Fruit fly (Drosophila melanogaster) whole organism, embryonic: ENCODE results near the gene CG33969.
A peak's percentile ranks its signal among the peaks of the same experiment; 100 is the strongest.

Experiments
- Asciz ChIP-seq: fragments of 200-800 bp; sonication (Bioruptor generic); optimal IDR thresholded peaks from 2 replicates; lab custom pipeline; 2017; ENCODE audit warnings: missing biosample characterization, mild to moderate bottlenecking, missing genetic modification characterization, missing genetic modification reagents
- Atf6 ChIP-seq: fragments of 200-800 bp; sonication (Bioruptor generic); IDR thresholded peaks from 2 replicates; pipeline ENCODE4 v1.3.6; 2022; ENCODE audit warnings: missing biosample characterization, missing genetic modification characterization
- CG11560 ChIP-seq: fragments of 200-800 bp; sonication (Bioruptor generic); IDR thresholded peaks from 3 replicates; pipeline ENCODE4 v1.3.6; 2022; ENCODE audit warnings: missing biosample characterization, missing genetic modification characterization
- CG11696 ChIP-seq: fragments of 200-800 bp; sonication (Bioruptor generic); IDR thresholded peaks from 2 replicates; pipeline ENCODE4 v1.3.6; 2022; ENCODE audit warnings: missing biosample characterization, missing genetic modification characterization
- CG12391 ChIP-seq: fragments of 200-800 bp; sonication (Bioruptor generic); optimal IDR thresholded peaks from 3 replicates; lab custom pipeline; 2018; ENCODE audit warnings: missing biosample characterization, mild to moderate bottlenecking, missing genetic modification characterization, moderate library complexity
- CG12942 ChIP-seq: fragments of 200-800 bp; sonication (Bioruptor generic); optimal IDR thresholded peaks from 3 replicates; lab custom pipeline; 2016; ENCODE audit warnings: missing biosample characterization, missing genetic modification characterization
- CG15479 ChIP-seq: fragments of 200-800 bp; sonication (Bioruptor generic); optimal IDR thresholded peaks from 3 replicates; lab custom pipeline; 2019; ENCODE audit warnings: missing biosample characterization, mild to moderate bottlenecking, missing genetic modification characterization, moderate library complexity
- CG18011 ChIP-seq: fragments of 200-800 bp; sonication (Bioruptor generic); optimal IDR thresholded peaks from 2 replicates; lab custom pipeline; 2017; ENCODE audit warnings: missing biosample characterization, missing genetic modification characterization, mild to moderate bottlenecking, moderate library complexity, missing genotype
- CG18764 ChIP-seq: fragments of 200-800 bp; sonication (Bioruptor generic); optimal IDR thresholded peaks from 3 replicates; lab custom pipeline; 2016; ENCODE audit warnings: missing biosample characterization, missing genetic modification characterization
- CG2202 ChIP-seq: fragments of 200-800 bp; sonication (Bioruptor generic); optimal IDR thresholded peaks from 2 replicates; lab custom pipeline; 2018; ENCODE audit warnings: missing biosample characterization, mild to moderate bottlenecking, missing genetic modification characterization
- CG3065 ChIP-seq: fragments of 200-800 bp; sonication (Bioruptor generic); optimal IDR thresholded peaks from 2 replicates; lab custom pipeline; 2016; ENCODE audit warnings: missing biosample characterization, missing genetic modification characterization
- CG31388 ChIP-seq: fragments of 200-800 bp; sonication (Bioruptor generic); optimal IDR thresholded peaks from 2 replicates; lab custom pipeline; 2016; ENCODE audit warnings: missing biosample characterization, missing genetic modification characterization
- CG3281 ChIP-seq: fragments of 200-800 bp; sonication (Bioruptor generic); optimal IDR thresholded peaks from 3 replicates; lab custom pipeline; 2017; ENCODE audit warnings: missing biosample characterization, mild to moderate bottlenecking, missing genetic modification characterization
- CG4404 ChIP-seq: fragments of 200-800 bp; sonication (Bioruptor generic); IDR thresholded peaks from 2 replicates; pipeline ENCODE4 v1.3.6; 2022; ENCODE audit warnings: missing biosample characterization, missing genetic modification characterization
- CG5180 ChIP-seq: fragments of 200-800 bp; sonication (Bioruptor generic); optimal IDR thresholded peaks from 3 replicates; lab custom pipeline; 2017; ENCODE audit warnings: missing biosample characterization, missing genetic modification characterization, mild to moderate bottlenecking, moderate library complexity, missing genetic modification reagents
- CG8944 ChIP-seq: fragments of 200-800 bp; sonication (Bioruptor generic); optimal IDR thresholded peaks from 3 replicates; lab custom pipeline; 2016; ENCODE audit warnings: missing biosample characterization, missing genetic modification characterization
- D19B ChIP-seq: fragments of 200-800 bp; sonication (Bioruptor generic); optimal IDR thresholded peaks from 2 replicates; lab custom pipeline; 2017; ENCODE audit warnings: missing biosample characterization, mild to moderate bottlenecking, missing genetic modification characterization
- Elba2 ChIP-seq: fragments of 200-800 bp; sonication (Bioruptor generic); optimal IDR thresholded peaks from 3 replicates; lab custom pipeline; 2016; ENCODE audit warnings: missing biosample characterization, missing genetic modification characterization
- HmgZ ChIP-seq: fragments of 200-800 bp; sonication (Bioruptor generic); optimal IDR thresholded peaks from 2 replicates; lab custom pipeline; 2018; ENCODE audit warnings: missing biosample characterization, mild to moderate bottlenecking, missing genetic modification characterization
- Hmr ChIP-seq: fragments of 200-800 bp; sonication (Bioruptor generic); optimal IDR thresholded peaks from 3 replicates; lab custom pipeline; 2017; ENCODE audit warnings: mild to moderate bottlenecking, missing biosample characterization, missing genetic modification reagents, missing genetic modification characterization
- Hr51 ChIP-seq, 2 experiments: fragments of 200-800 bp; sonication (Bioruptor generic); optimal IDR thresholded peaks; 2 replicates in 1 of 2; 3 replicates in 1 of 2; lab custom pipeline; 2016 to 2018; ENCODE audit warnings: missing biosample characterization in 2 of 2, missing genetic modification characterization in 2 of 2, mild to moderate bottlenecking in 1 of 2, moderate library complexity in 1 of 2
- MTF-1 ChIP-seq: fragments of 200-800 bp; sonication (Bioruptor generic); optimal IDR thresholded peaks from 2 replicates; lab custom pipeline; 2018; ENCODE audit warnings: missing biosample characterization, mild to moderate bottlenecking, missing genetic modification characterization, borderline replicate concordance
- NK7.1 ChIP-seq: fragments of 200-800 bp; sonication (Bioruptor generic); optimal IDR thresholded peaks from 3 replicates; lab custom pipeline; 2016; ENCODE audit warnings: missing biosample characterization, missing genetic modification characterization
- Poxn ChIP-seq: fragments of 200-800 bp; sonication (Bioruptor generic); IDR thresholded peaks from 2 replicates; pipeline ENCODE4 v1.3.6; 2022; ENCODE audit warnings: missing biosample characterization, missing genetic modification characterization
- TFAM ChIP-seq: fragments of 200-800 bp; sonication (Bioruptor generic); optimal IDR thresholded peaks from 2 replicates; lab custom pipeline; 2017; ENCODE audit warnings: missing biosample characterization, missing genetic modification characterization, inconsistent platforms
- Xrp1 ChIP-seq: fragments of 200-800 bp; sonication (Bioruptor generic); IDR thresholded peaks from 2 replicates; pipeline ENCODE4 v1.3.6; 2022; ENCODE audit warnings: missing biosample characterization, missing genetic modification characterization
- ash1 ChIP-seq: fragments of 200-800 bp; sonication (Bioruptor generic); optimal IDR thresholded peaks from 2 replicates; lab custom pipeline; 2018; ENCODE audit warnings: missing biosample characterization, mild to moderate bottlenecking, missing genetic modification characterization
- bbx ChIP-seq: fragments of 200-800 bp; sonication (Bioruptor generic); IDR thresholded peaks from 2 replicates; pipeline ENCODE4 v1.3.6; 2022; ENCODE audit warnings: missing biosample characterization, missing genetic modification characterization; ENCODE audit not compliant: partially characterized antibody
- cad ChIP-seq: fragments of >200 bp; optimal IDR thresholded peaks from 2 replicates; lab custom pipeline; 2017; ENCODE audit warnings: missing biosample characterization, missing genetic modification characterization
- cato ChIP-seq: fragments of 200-800 bp; sonication (Bioruptor generic); optimal IDR thresholded peaks from 2 replicates; lab custom pipeline; 2016; ENCODE audit warnings: missing biosample characterization, missing genetic modification characterization, borderline replicate concordance
- croc ChIP-seq: fragments of 200-800 bp; sonication (Bioruptor generic); conservative IDR thresholded peaks from 3 replicates; pipeline ENCODE4 v1.3.6; 2022; ENCODE audit warnings: missing biosample characterization, missing genetic modification characterization
- crol ChIP-seq: fragments of 200-800 bp; sonication (Bioruptor generic); IDR thresholded peaks from 2 replicates; pipeline ENCODE4 v1.3.6; 2022; ENCODE audit warnings: missing biosample characterization, missing genetic modification characterization
- danr ChIP-seq: fragments of 200-800 bp; sonication (Bioruptor generic); IDR thresholded peaks from 2 replicates; pipeline ENCODE4 v1.3.6; 2022; ENCODE audit warnings: missing biosample characterization, missing genetic modification characterization
- dpn ChIP-seq, 2 experiments: fragments of 200-800 bp; sonication (Bioruptor generic); optimal IDR thresholded peaks; 3 replicates each; lab custom pipeline; 2016; ENCODE audit warnings: missing biosample characterization in 2 of 2, missing genetic modification characterization in 2 of 2
- gcm ChIP-seq: fragments of 200-800 bp; sonication (Bioruptor generic); optimal IDR thresholded peaks from 2 replicates; lab custom pipeline; 2019; ENCODE audit warnings: missing biosample characterization, mild to moderate bottlenecking, missing genetic modification characterization, moderate library complexity
- gcm2 ChIP-seq: fragments of 200-800 bp; sonication (Bioruptor generic); optimal IDR thresholded peaks from 2 replicates; lab custom pipeline; 2016; ENCODE audit warnings: missing biosample characterization, missing genetic modification characterization
- jing ChIP-seq: fragments of 200-800 bp; sonication (Bioruptor generic); optimal IDR thresholded peaks from 2 replicates; lab custom pipeline; 2018; ENCODE audit warnings: missing biosample characterization, mild to moderate bottlenecking, missing genetic modification characterization
- pros ChIP-seq: fragments of 200-800 bp; sonication (Bioruptor generic); optimal IDR thresholded peaks from 3 replicates; lab custom pipeline; 2019; ENCODE audit warnings: missing biosample characterization, mild to moderate bottlenecking, missing genetic modification characterization, moderate library complexity
- pum ChIP-seq: fragments of 200-800 bp; sonication (Bioruptor generic); optimal IDR thresholded peaks from 2 replicates; lab custom pipeline; 2016; ENCODE audit warnings: missing biosample characterization, missing genetic modification characterization
- seq ChIP-seq: fragments of 200-800 bp; sonication (Bioruptor generic); IDR thresholded peaks from 2 replicates; pipeline ENCODE4 v1.3.6; 2022; ENCODE audit warnings: missing biosample characterization, missing genetic modification characterization
- sisA ChIP-seq: fragments of 200-800 bp; sonication (Bioruptor generic); IDR thresholded peaks from 2 replicates; pipeline ENCODE4 v1.3.6; 2022; ENCODE audit warnings: missing biosample characterization, missing genetic modification characterization
- slp2 ChIP-seq: fragments of 200-800 bp; sonication (Bioruptor generic); optimal IDR thresholded peaks from 2 replicates; lab custom pipeline; 2016; ENCODE audit warnings: missing biosample characterization, missing genetic modification characterization
- stwl ChIP-seq: fragments of 200-800 bp; sonication (Bioruptor generic); optimal IDR thresholded peaks from 3 replicates; lab custom pipeline; 2018; ENCODE audit warnings: missing biosample characterization, mild to moderate bottlenecking, missing genetic modification characterization, moderate library complexity
- sug ChIP-seq: fragments of 200-800 bp; optimal IDR thresholded peaks from 2 replicates; lab custom pipeline; 2019; ENCODE audit warnings: missing biosample characterization, mild to moderate bottlenecking, missing genetic modification characterization, moderate library complexity
- trem ChIP-seq: fragments of 200-800 bp; optimal IDR thresholded peaks from 3 replicates; lab custom pipeline; 2019; ENCODE audit warnings: missing biosample characterization, mild to moderate bottlenecking, missing genetic modification characterization, moderate library complexity
- zfh2 ChIP-seq: fragments of 200-800 bp; sonication (Bioruptor generic); optimal IDR thresholded peaks from 2 replicates; lab custom pipeline; 2016; ENCODE audit warnings: missing biosample characterization, missing genetic modification characterization

CG33969 gene

DNA sequence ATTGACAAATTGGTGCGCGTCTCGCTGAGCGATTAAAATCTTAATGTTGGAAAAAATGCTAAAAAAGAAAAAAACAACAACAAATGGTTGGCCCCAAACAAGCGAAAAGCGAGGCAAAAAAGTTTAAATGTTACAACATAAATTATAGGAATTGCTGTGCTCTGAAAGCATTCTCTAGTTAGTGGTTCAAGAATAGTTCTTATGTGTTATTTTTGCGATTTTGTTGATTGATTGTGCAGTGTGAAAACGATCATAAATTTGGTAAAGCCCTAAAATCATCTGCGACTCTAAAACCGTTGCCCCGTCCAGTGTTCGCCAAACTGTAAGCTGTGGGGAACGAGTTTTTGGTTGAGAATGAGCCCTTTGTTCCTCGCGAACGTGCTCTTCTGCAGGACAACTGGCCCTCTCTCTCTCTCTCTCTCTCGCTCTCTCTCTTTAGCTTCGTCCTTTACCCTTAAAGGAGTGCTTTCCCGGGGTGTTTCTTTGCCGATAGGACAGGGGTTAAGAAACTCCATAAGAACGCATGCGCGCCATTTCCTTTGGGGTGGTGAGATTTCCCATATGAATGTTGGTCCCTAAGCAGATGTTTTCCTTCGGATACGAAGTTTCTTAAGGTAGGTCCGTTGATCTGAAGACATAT lies 49.4 kb upstream of the CG33969 start (continued):
- TF ChIP-seq jing (GFP tag; lab: Kevin White, UChicago): no peak
- TF ChIP-seq MTF-1: no peak
- TF ChIP-seq ash1 (GFP tag; lab: Kevin White, UChicago): no peak
- TF ChIP-seq CG8944 (GFP tag; lab: Kevin White, UChicago): no peak
- no peak for TF ChIP-seq D19B (GFP tag; lab: Kevin White, UChicago)
- no peak for TF ChIP-seq zfh2 (GFP tag; lab: Kevin White, UChicago)
- no peak for TF ChIP-seq danr
- TF ChIP-seq, all 482 proteins: peak for 20

DNA sequence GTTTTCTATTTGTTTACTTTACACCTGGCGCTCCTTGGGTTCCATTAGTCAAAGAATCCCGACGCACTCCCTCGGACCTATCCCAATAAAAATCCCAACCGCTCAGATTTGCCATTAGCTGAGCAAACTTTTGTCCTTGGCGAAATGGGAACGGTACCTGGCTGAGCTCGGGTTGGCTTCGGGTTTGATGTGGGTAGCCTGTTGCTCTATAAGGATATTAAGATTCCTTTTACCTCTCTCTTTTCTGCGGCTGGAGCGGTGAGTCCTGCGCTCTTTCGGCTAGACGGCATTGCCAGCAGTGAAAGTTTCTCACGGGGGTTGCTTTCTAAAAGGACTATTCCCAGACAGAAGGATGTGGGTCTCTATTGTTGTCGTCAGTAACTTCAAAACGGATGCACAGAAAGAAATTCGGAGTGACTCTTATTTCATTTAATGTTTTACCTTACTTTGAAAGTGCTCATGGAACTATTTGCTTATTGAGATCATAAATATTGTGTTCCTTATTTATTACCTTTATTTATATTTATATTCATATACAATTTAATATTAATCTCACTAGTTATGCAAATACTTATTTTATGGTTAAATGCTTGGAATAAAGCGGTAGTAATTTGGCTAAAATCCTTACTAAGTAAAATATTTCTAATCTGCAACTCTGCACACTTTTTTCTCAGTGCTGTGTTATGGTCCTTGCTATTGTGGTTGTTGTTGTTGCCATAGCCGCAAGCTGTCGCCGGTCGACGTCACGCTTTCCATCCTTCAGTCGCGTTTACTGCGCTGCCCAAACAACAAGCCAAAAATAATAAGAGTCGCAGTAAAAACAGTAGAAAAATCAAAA lies 48.5 kb upstream of the CG33969 start, which contains the start of gene CG5910:
CG5910 (plus strand) TSS at position 788 of the 838 bp plus-strand sequence.
- TF ChIP-seq CG31388 (GFP tag; lab: Kevin White, UChicago) (peak; percentile 70), sug (tag; lab: Kevin White, UChicago) (peak; percentile 84), Xrp1 (GFP tag; lab: Robert Waterston, UW) (peak; percentile 84), pum (GFP tag; lab: Kevin White, UChicago) (no peak), Hr51 (GFP tag; optimal IDR thresholded peaks at IDR 0.05; lab: Kevin White, UChicago) (peak; percentile 39 to 92), Asciz (peak; percentile 78), NK7.1 (GFP tag; lab: Kevin White, UChicago) (no peak), CG15479 (no peak), CG18764 (GFP tag; lab: Kevin White, UChicago) (peak; percentile 63), cato (GFP tag; lab: Kevin White, UChicago) (peak; percentile 45), CG8944 (GFP tag; lab: Kevin White, UChicago) (no peak), croc (peak; percentile 85), HmgZ (tag; lab: Kevin White, UChicago) (peak; percentile 87), CG11696 (peak; percentile 66; the same call in 1 of the 2 replicates), crol (no peak), dpn (GFP tag; optimal IDR thresholded peaks at IDR 0.05; lab: Kevin White, UChicago) (peak; percentile 46 to 85), TFAM (GFP tag; lab: Kevin White, UChicago) (no peak), bbx (GFP tag; lab: Robert Waterston, UW) (no peak), cad (GFP tag; lab: Kevin White, UChicago) (no peak), Atf6 (GFP tag; lab: Robert Waterston, UW) (peak; percentile 78), gcm (peak; percentile 89), CG12391 (peak; percentile 94), seq (peak; percentile 79), CG2202 (tag; lab: Kevin White, UChicago) (peak; percentile 68), stwl (no peak), Hmr (GFP tag; lab: Kevin White, UChicago) (peak; percentile 94), CG11560 (peak; percentile 72; the same call in 2 of the 3 replicates), CG4404 (GFP tag; lab: Robert Waterston, UW) (no peak; the same call in none of the 2 replicates), sisA (GFP tag; lab: Robert Waterston, UW) (peak; percentile 84), slp2 (peak; percentile 34), Elba2 (GFP tag; lab: Kevin White, UChicago) (no peak), CG12942 (GFP tag; lab: Kevin White, UChicago) (peak; percentile 67), pros (peak; percentile 91), CG3281 (GFP tag; lab: Kevin White, UChicago) (peak; percentile 93), Poxn (GFP tag; lab: Robert Waterston, UW) (0 out of 2 replicates have a peak, but pooled peaks have one; percentile 18), CG5180 (GFP tag; lab: Kevin White, UChicago) (peak; percentile 78), trem (tag; lab: Kevin White, UChicago) (peak; percentile 89), CG3065 (GFP tag; lab: Kevin White, UChicago) (peak; percentile 73), gcm2 (GFP tag; lab: Kevin White, UChicago) (no peak), CG18011 (peak; percentile 36)
